Fruit fly (Drosophila melanogaster) S2 (cell line): ENCODE results near the gene CG14325.

Source experiments
- CG8478 ChIP-seq: fragments of >200 bp; optimal IDR thresholded peaks from 2 replicates; lab custom pipeline; 2018
- CTCF ChIP-seq, 2 experiments: fragments of >200 bp; optimal IDR thresholded peaks; 2 replicates each; lab custom pipeline; 2018

DNA sequence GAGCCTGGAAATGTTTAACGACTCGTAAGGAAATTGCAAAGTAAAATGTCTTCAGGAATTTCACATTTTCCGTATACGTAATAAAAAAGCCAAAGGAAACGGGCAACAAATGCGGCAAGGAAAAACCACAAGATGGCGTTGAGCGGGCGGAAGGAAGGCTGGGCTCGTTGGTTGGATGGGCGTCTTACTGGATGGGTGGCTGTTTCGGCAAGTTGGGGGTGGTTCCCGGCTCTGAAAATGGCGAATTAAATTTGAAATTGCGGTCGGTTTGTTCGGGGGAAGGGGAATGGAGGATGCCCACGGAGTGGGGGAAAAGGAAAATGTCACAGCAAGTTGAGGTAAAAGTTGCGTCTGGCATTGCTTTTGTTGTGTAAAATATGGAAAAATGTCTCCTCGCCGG is 27.2 kb upstream of the CG14325 start:
- TF ChIP-seq CG8478 (no peak), CTCF (optimal IDR thresholded peaks at IDR 0.05; lab: Kevin White, UChicago) (no peak)
